Worm (Caenorhabditis elegans) whole organism, L2 larva: ENCODE results near the gene ZK1098.2.
A peak's percentile ranks its signal among the peaks of the same experiment; 100 is the strongest.

ENCODE experiments used
- C34F6.9 ChIP-seq: fragments of 150-350 bp; optimal IDR thresholded peaks from 2 replicates; lab custom pipeline; 2014; ENCODE audit warnings: missing biosample characterization, missing genetic modification characterization
- F13H6.1 ChIP-seq: sonication (generic microtip); optimal IDR thresholded peaks from 2 replicates; lab custom pipeline; 2016; ENCODE audit warnings: missing genetic modification characterization, missing compliant biosample characterization
- R02D3.7 ChIP-seq: fragments of 150-350 bp; optimal IDR thresholded peaks from 2 replicates; lab custom pipeline; 2014; ENCODE audit warnings: missing biosample characterization, missing genetic modification characterization
- Y55F3AM.14 ChIP-seq: fragments of 200-800 bp; sonication (Bioruptor generic); optimal IDR thresholded peaks from 2 replicates; lab custom pipeline; 2018; ENCODE audit warnings: mild to moderate bottlenecking, missing genetic modification characterization, missing compliant biosample characterization
- ZK546.5 ChIP-seq: sonication (generic microtip); optimal IDR thresholded peaks from 2 replicates; lab custom pipeline; 2017; ENCODE audit warnings: missing biosample characterization, missing genetic modification characterization
- aly-2 ChIP-seq: fragments of 150-350 bp; optimal IDR thresholded peaks from 2 replicates; lab custom pipeline; 2014; ENCODE audit warnings: missing biosample characterization, missing genetic modification characterization
- ama-1 ChIP-seq: fragments of 150-350 bp; optimal IDR thresholded peaks from 2 replicates; lab custom pipeline; 2018; ENCODE audit warnings: inconsistent platforms
- blmp-1 ChIP-seq: sonication (generic microtip); optimal IDR thresholded peaks from 2 replicates; lab custom pipeline; 2017; ENCODE audit warnings: missing genetic modification characterization, mild to moderate bottlenecking, missing compliant biosample characterization, antibody characterized with exemption, moderate library complexity; ENCODE audit not compliant: insufficient read depth
- crh-2 ChIP-seq: sonication (generic microtip); optimal IDR thresholded peaks from 2 replicates; lab custom pipeline; 2017; ENCODE audit warnings: missing biosample characterization, missing genetic modification characterization
- dmd-4 ChIP-seq: sonication (generic microtip); optimal IDR thresholded peaks from 2 replicates; lab custom pipeline; 2017; ENCODE audit warnings: missing biosample characterization, missing genetic modification characterization
- egl-27 ChIP-seq: sonication (generic microtip); optimal IDR thresholded peaks from 3 replicates; lab custom pipeline; 2017; ENCODE audit warnings: missing biosample characterization, missing genetic modification reagents, missing genetic modification characterization
- elt-1 ChIP-seq: fragments of 150-350 bp; optimal IDR thresholded peaks from 2 replicates; lab custom pipeline; 2014; ENCODE audit warnings: missing biosample characterization, missing genetic modification characterization
- elt-3 ChIP-seq: sonication (generic microtip); optimal IDR thresholded peaks from 2 replicates; lab custom pipeline; 2017; ENCODE audit warnings: missing biosample characterization, missing genetic modification characterization
- fos-1 ChIP-seq: fragments of 150-350 bp; optimal IDR thresholded peaks from 2 replicates; lab custom pipeline; 2014; ENCODE audit warnings: missing biosample characterization, missing genetic modification characterization
- gmeb-1 ChIP-seq: fragments of 150-350 bp; optimal IDR thresholded peaks from 2 replicates; lab custom pipeline; 2014; ENCODE audit warnings: missing biosample characterization, missing genetic modification characterization
- lin-11 ChIP-seq: fragments of 150-350 bp; sonication (generic microtip); optimal IDR thresholded peaks from 2 replicates; lab custom pipeline; 2014; ENCODE audit warnings: missing biosample characterization, missing genetic modification characterization, inconsistent platforms, mixed read lengths
- lin-13 ChIP-seq: fragments of 150-350 bp; optimal IDR thresholded peaks from 2 replicates; lab custom pipeline; 2014; ENCODE audit warnings: missing biosample characterization, missing genetic modification reagents, missing genetic modification characterization
- lin-39 ChIP-seq: fragments of 150-350 bp; optimal IDR thresholded peaks from 2 replicates; lab custom pipeline; 2014; ENCODE audit warnings: missing biosample characterization, missing genetic modification reagents, missing genetic modification characterization
- lsy-2 ChIP-seq, 2 experiments: fragments of 150-350 bp in 1 of 2; sonication (generic microtip) in 1 of 2; optimal IDR thresholded peaks; 2 replicates each; lab custom pipeline; 2014 to 2017; ENCODE audit warnings: missing biosample characterization in 2 of 2, missing genetic modification characterization in 2 of 2
- nhr-10 ChIP-seq: sonication (generic microtip); optimal IDR thresholded peaks from 2 replicates; lab custom pipeline; 2017; ENCODE audit warnings: missing biosample characterization, missing genetic modification characterization
- nhr-11 ChIP-seq: fragments of 150-350 bp; optimal IDR thresholded peaks from 2 replicates; lab custom pipeline; 2014; ENCODE audit warnings: missing biosample characterization, missing genetic modification characterization
- nhr-12 ChIP-seq: fragments of 150-350 bp; optimal IDR thresholded peaks from 2 replicates; lab custom pipeline; 2014; ENCODE audit warnings: missing biosample characterization, missing genetic modification characterization
- nhr-129 ChIP-seq: fragments of 150-350 bp; optimal IDR thresholded peaks from 2 replicates; lab custom pipeline; 2014; ENCODE audit warnings: missing biosample characterization, missing genetic modification characterization
- nhr-23 ChIP-seq: fragments of 150-350 bp; optimal IDR thresholded peaks from 2 replicates; lab custom pipeline; 2014; ENCODE audit warnings: missing biosample characterization, missing genetic modification reagents, missing genetic modification characterization
- nhr-237 ChIP-seq: fragments of 150-350 bp; optimal IDR thresholded peaks from 2 replicates; lab custom pipeline; 2014; ENCODE audit warnings: missing biosample characterization, missing genetic modification characterization
- nhr-6 ChIP-seq: fragments of 150-350 bp; optimal IDR thresholded peaks from 2 replicates; lab custom pipeline; 2014; ENCODE audit warnings: missing biosample characterization, missing genetic modification characterization
- nhr-77 ChIP-seq: fragments of 150-350 bp; optimal IDR thresholded peaks from 2 replicates; lab custom pipeline; 2014; ENCODE audit warnings: missing biosample characterization, missing genetic modification characterization
- peb-1 ChIP-seq: fragments of 150-350 bp; optimal IDR thresholded peaks from 2 replicates; lab custom pipeline; 2014; ENCODE audit warnings: missing biosample characterization, missing genetic modification characterization
- sem-4 ChIP-seq: fragments of 150-350 bp; optimal IDR thresholded peaks from 2 replicates; lab custom pipeline; 2014; ENCODE audit warnings: missing biosample characterization, missing genetic modification reagents, missing genetic modification characterization
- sma-3 ChIP-seq: sonication (generic microtip); optimal IDR thresholded peaks from 2 replicates; lab custom pipeline; 2016; ENCODE audit warnings: missing genetic modification reagents, missing genetic modification characterization, missing compliant biosample characterization
- sma-9 ChIP-seq, 2 experiments: fragments of 150-350 bp in 1 of 2; sonication (generic microtip) in 1 of 2; optimal IDR thresholded peaks; 2 replicates each; lab custom pipeline; 2014 to 2016; ENCODE audit warnings: missing genetic modification characterization in 2 of 2, mild to moderate bottlenecking in 1 of 2, missing biosample characterization in 1 of 2, missing compliant biosample characterization in 1 of 2, missing genetic modification reagents in 1 of 2, moderate library complexity in 1 of 2
- snpc-4 ChIP-seq: fragments of 150-350 bp; optimal IDR thresholded peaks from 2 replicates; lab custom pipeline; 2014; ENCODE audit warnings: missing biosample characterization, missing genetic modification characterization
- unc-39 ChIP-seq: fragments of 150-350 bp; optimal IDR thresholded peaks from 2 replicates; lab custom pipeline; 2014; ENCODE audit warnings: missing biosample characterization, missing genetic modification characterization
- unc-55 ChIP-seq: fragments of 150-350 bp; sonication (generic microtip); optimal IDR thresholded peaks from 3 replicates; lab custom pipeline; 2014; ENCODE audit warnings: missing biosample characterization, missing genetic modification reagents, missing genetic modification characterization
- zag-1 ChIP-seq: fragments of 150-350 bp; optimal IDR thresholded peaks from 2 replicates; lab custom pipeline; 2014; ENCODE audit warnings: missing biosample characterization, missing genetic modification characterization
- ztf-1 ChIP-seq: fragments of 200-800 bp; sonication (Bioruptor generic); conservative IDR thresholded peaks from 2 replicates; pipeline ENCODE4 v1.3.6; 2022; ENCODE audit warnings: missing genetic modification characterization, missing compliant biosample characterization
- ztf-11 ChIP-seq: sonication (generic microtip); optimal IDR thresholded peaks from 2 replicates; lab custom pipeline; 2017; ENCODE audit warnings: missing biosample characterization, missing genetic modification characterization
- ztf-4 ChIP-seq: fragments of 150-350 bp; optimal IDR thresholded peaks from 2 replicates; lab custom pipeline; 2014; ENCODE audit warnings: missing biosample characterization, missing genetic modification characterization

The ZK1098.2 gene

ce11 chrIII:9485373-9485772, 43.6 kb upstream of the ZK1098.2 start, which contains the start of gene bre-3:
bre-3 (minus strand) TSS chrIII:9485473.
- TF ChIP-seq sma-3 (GFP tag; lab: Kevin White, UChicago) = no peak
- no peak for TF ChIP-seq nhr-11 (tag; lab: Kevin White, UChicago)
- no peak for TF ChIP-seq lin-13 (GFP tag; lab: Kevin White, UChicago)
- TF ChIP-seq Y55F3AM.14 (GFP tag; lab: Kevin White, UChicago) = no peak
- TF ChIP-seq ZK546.5 (tag; lab: Kevin White, UChicago) = no peak
- TF ChIP-seq aly-2 (tag; lab: Kevin White, UChicago) = no peak
- no peak for TF ChIP-seq crh-2
- no peak for TF ChIP-seq nhr-12 (tag; lab: Kevin White, UChicago)
- TF ChIP-seq elt-1 (tag; lab: Kevin White, UChicago) = no peak
- TF ChIP-seq nhr-237 (tag; lab: Kevin White, UChicago) = no peak
- TF ChIP-seq sem-4 (tag; lab: Kevin White, UChicago) = no peak
- no peak for TF ChIP-seq C34F6.9
- no peak for TF ChIP-seq nhr-10 (tag; lab: Kevin White, UChicago)
- TF ChIP-seq elt-3 (tag; lab: Kevin White, UChicago) = no peak
- TF ChIP-seq nhr-23 (tag; lab: Kevin White, UChicago) = no peak
- no peak for TF ChIP-seq ztf-4
- TF ChIP-seq unc-55 (GFP tag; lab: Kevin White, UChicago) = no peak
- TF ChIP-seq, all 48 proteins: peak for 0

DNA sequence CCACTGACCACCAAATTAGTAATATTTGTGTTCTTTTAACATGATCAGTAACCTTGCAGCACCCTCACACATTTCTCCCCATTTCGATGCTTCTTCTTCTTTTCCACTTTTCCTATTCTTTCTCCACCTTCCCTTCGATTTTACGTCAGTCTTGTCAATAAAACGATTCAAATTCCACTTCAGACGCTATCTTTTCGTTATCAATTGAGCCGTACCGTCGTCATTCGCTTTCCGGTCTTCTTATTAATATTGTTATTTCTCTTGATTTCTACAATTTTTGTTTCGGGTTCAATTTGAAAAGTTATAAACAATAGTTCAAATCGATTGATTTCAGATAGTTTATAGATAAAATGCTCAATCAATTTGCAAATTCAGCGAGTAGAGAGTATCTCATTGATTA, 41.5 kb upstream of the ZK1098.2 start:
- TF ChIP-seq crh-2 (peak; percentile 12), gmeb-1 (tag; lab: Kevin White, UChicago) (peak; percentile 2), peb-1 (tag; lab: Kevin White, UChicago) (no peak), fos-1 (peak; percentile 78)

DNA sequence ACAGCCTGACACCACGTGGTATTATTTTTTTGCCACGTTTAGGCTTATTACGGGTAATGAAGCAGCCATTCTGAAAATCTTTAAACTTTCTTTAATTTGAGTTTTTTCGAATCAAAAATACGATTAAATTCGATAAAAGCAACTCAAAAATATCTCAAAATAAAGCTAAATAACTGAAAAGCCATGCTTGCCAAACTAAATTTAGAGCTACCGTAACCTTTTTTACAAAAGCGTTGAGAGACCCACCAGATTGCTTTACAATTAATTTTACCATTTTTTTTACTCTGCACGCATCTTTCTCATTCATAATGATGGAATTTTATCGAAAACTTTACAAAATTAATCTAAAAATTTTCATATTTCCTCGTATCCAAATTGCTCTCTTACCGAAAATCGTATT, 40.9 kb upstream of the ZK1098.2 start:
- TF ChIP-seq zag-1 (tag; lab: Kevin White, UChicago) (no peak), snpc-4 (tag; lab: Kevin White, UChicago) (no peak), ama-1 (lab: Kevin White, UChicago) (no peak), lin-11 (tag; lab: Kevin White, UChicago) (no peak), sma-9 (GFP tag; optimal IDR thresholded peaks at IDR 0.05; lab: Kevin White, UChicago) (no peak), sma-9 (tag; optimal IDR thresholded peaks at IDR 0.05; lab: Kevin White, UChicago) (no peak), nhr-129 (no peak), nhr-12 (tag; lab: Kevin White, UChicago) (no peak), ztf-1 (GFP tag; lab: Robert Waterston, UW) (no peak), nhr-237 (tag; lab: Kevin White, UChicago) (no peak), unc-55 (GFP tag; lab: Kevin White, UChicago) (no peak), sem-4 (tag; lab: Kevin White, UChicago) (no peak), aly-2 (tag; lab: Kevin White, UChicago) (no peak), F13H6.1 (tag; lab: Kevin White, UChicago) (no peak), elt-3 (tag; lab: Kevin White, UChicago) (no peak), egl-27 (tag; lab: Kevin White, UChicago) (no peak), nhr-23 (tag; lab: Kevin White, UChicago) (no peak), blmp-1 (tag; lab: Kevin White, UChicago) (no peak)

- TF ChIP-seq lsy-2 (tag; optimal IDR thresholded peaks at IDR 0.05; lab: Kevin White, UChicago) = peak in 1 of 2 experiments; percentile 2
- TF ChIP-seq ZK546.5 (tag; lab: Kevin White, UChicago) = no peak
- TF ChIP-seq ama-1 (lab: Kevin White, UChicago) = no peak
- TF ChIP-seq nhr-77 = no peak
- no peak for TF ChIP-seq nhr-6
- TF ChIP-seq ztf-4 = no peak
Measured at ce11 chrIII:9488431-9488830, 40.5 kb upstream of the ZK1098.2 start, which contains the start of gene nlp-36. nlp-36 (plus strand) TSS chrIII:9488731.

DNA sequence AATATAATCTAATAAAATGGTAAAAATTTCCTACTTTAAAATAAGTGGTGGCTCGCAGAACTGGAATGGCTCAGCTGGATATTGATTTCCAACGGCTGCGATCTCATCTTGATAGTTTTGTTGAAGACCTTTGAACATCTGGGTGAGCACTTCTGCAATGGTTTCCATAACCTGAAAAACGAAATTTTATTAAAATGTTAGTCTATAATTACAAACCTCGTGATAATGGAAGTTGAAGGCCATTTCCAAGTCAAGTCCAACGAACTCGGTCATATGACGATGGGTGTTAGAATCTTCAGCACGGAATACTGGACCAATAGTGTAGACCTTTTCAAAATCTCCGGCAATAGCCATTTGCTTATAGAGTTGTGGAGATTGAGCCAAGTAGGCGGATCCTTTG, 39.2 kb upstream of the ZK1098.2 start:
- TF ChIP-seq snpc-4 (tag; lab: Kevin White, UChicago) (no peak), lsy-2 (tag; optimal IDR thresholded peaks at IDR 0.05; lab: Kevin White, UChicago) (no peak), peb-1 (tag; lab: Kevin White, UChicago) (no peak), ztf-11 (tag; lab: Kevin White, UChicago) (no peak), R02D3.7 (tag; lab: Kevin White, UChicago) (no peak), gmeb-1 (tag; lab: Kevin White, UChicago) (no peak), dmd-4 (no peak), fos-1 (no peak), unc-39 (no peak), lin-11 (tag; lab: Kevin White, UChicago) (no peak), lin-39 (tag; lab: Kevin White, UChicago) (no peak), ztf-4 (no peak), blmp-1 (tag; lab: Kevin White, UChicago) (no peak), elt-1 (tag; lab: Kevin White, UChicago) (no peak), lin-13 (GFP tag; lab: Kevin White, UChicago) (no peak), nhr-129 (no peak), sma-3 (GFP tag; lab: Kevin White, UChicago) (no peak)
